Worm (Caenorhabditis elegans) whole organism, late embryonic: ENCODE data around the gene dnc-3.

Experiments used
- C08G9.2 ChIP-seq: sonication (generic microtip); optimal IDR thresholded peaks from 2 replicates; lab custom pipeline; 2016; ENCODE audit warnings: mild to moderate bottlenecking, missing genetic modification characterization, moderate library complexity, missing compliant biosample characterization
- C38D4.7 ChIP-seq: fragments of 200-800 bp; sonication (Bioruptor generic); optimal IDR thresholded peaks from 2 replicates; lab custom pipeline; 2018; ENCODE audit warnings: mild to moderate bottlenecking, missing genetic modification characterization, moderate library complexity, missing compliant biosample characterization
- K02D7.2 ChIP-seq: sonication (generic microtip); optimal IDR thresholded peaks from 2 replicates; lab custom pipeline; 2017; ENCODE audit warnings: mild to moderate bottlenecking, missing genetic modification characterization, missing compliant biosample characterization
- Y22D7AL.16 ChIP-seq: sonication (generic microtip); optimal IDR thresholded peaks from 2 replicates; lab custom pipeline; 2016; ENCODE audit warnings: missing genetic modification characterization, missing compliant biosample characterization
- ahr-1 ChIP-seq: sonication (generic microtip); optimal IDR thresholded peaks from 2 replicates; lab custom pipeline; 2016; ENCODE audit warnings: missing genetic modification characterization, missing compliant biosample characterization
- ama-1 ChIP-seq: fragments of 150-350 bp; optimal IDR thresholded peaks from 2 replicates; lab custom pipeline; 2014
- ceh-14 ChIP-seq: sonication (generic microtip); optimal IDR thresholded peaks from 2 replicates; lab custom pipeline; 2016; ENCODE audit warnings: missing genotype, missing genetic modification characterization, missing compliant biosample characterization
- ceh-18 ChIP-seq: sonication (generic microtip); optimal IDR thresholded peaks from 2 replicates; lab custom pipeline; 2016; ENCODE audit warnings: missing genetic modification characterization, missing compliant biosample characterization
- ceh-19 ChIP-seq: fragments of 200-800 bp; sonication (Bioruptor generic); optimal IDR thresholded peaks from 2 replicates; lab custom pipeline; 2018; ENCODE audit warnings: mild to moderate bottlenecking, missing genetic modification characterization, missing compliant biosample characterization
- ceh-24 ChIP-seq: sonication (generic microtip); optimal IDR thresholded peaks from 2 replicates; lab custom pipeline; 2016; ENCODE audit warnings: mild to moderate bottlenecking, missing genetic modification characterization, missing compliant biosample characterization
- ceh-30 ChIP-seq: fragments of 150-350 bp; optimal IDR thresholded peaks from 2 replicates; lab custom pipeline; 2014; ENCODE audit warnings: missing biosample characterization, missing genetic modification characterization
- ceh-34 ChIP-seq: sonication (generic microtip); optimal IDR thresholded peaks from 2 replicates; lab custom pipeline; 2016; ENCODE audit warnings: mild to moderate bottlenecking, missing genetic modification characterization, missing compliant biosample characterization
- ceh-45 ChIP-seq: fragments of 200-800 bp; sonication (Bioruptor generic); IDR thresholded peaks from 2 replicates; pipeline ENCODE4 v1.3.6; 2022; ENCODE audit warnings: missing genetic modification reagents, missing genetic modification characterization, missing compliant biosample characterization
- ceh-6 ChIP-seq: fragments of 200-800 bp; sonication (Bioruptor generic); optimal IDR thresholded peaks from 2 replicates; lab custom pipeline; 2018; ENCODE audit warnings: mild to moderate bottlenecking, missing genetic modification characterization, missing compliant biosample characterization
- ceh-9 ChIP-seq: sonication (generic microtip); optimal IDR thresholded peaks from 2 replicates; lab custom pipeline; 2016; ENCODE audit warnings: mild to moderate bottlenecking, missing genetic modification characterization, inconsistent platforms, missing compliant biosample characterization
- che-1 ChIP-seq: sonication (generic microtip); optimal IDR thresholded peaks from 2 replicates; lab custom pipeline; 2016; ENCODE audit warnings: mild to moderate bottlenecking, missing genetic modification characterization, missing compliant biosample characterization
- dmd-4 ChIP-seq: sonication (generic microtip); optimal IDR thresholded peaks from 2 replicates; lab custom pipeline; 2016; ENCODE audit warnings: borderline replicate concordance, missing genetic modification characterization, missing compliant biosample characterization
- dve-1 ChIP-seq: sonication (generic microtip); optimal IDR thresholded peaks from 2 replicates; lab custom pipeline; 2017; ENCODE audit warnings: antibody characterized with exemption, mild to moderate bottlenecking, missing genetic modification characterization, missing compliant biosample characterization
- ets-4 ChIP-seq: sonication (generic microtip); optimal IDR thresholded peaks from 2 replicates; lab custom pipeline; 2016; ENCODE audit warnings: missing genetic modification characterization, missing compliant biosample characterization
- eyg-1 ChIP-seq: sonication (generic microtip); optimal IDR thresholded peaks from 2 replicates; lab custom pipeline; 2016; ENCODE audit warnings: missing genotype, missing genetic modification characterization, missing compliant biosample characterization
- fax-1 ChIP-seq: sonication (generic microtip); optimal IDR thresholded peaks from 2 replicates; lab custom pipeline; 2016; ENCODE audit warnings: missing genotype, missing genetic modification characterization, missing compliant biosample characterization
- fkh-10 ChIP-seq: fragments of 150-350 bp; optimal IDR thresholded peaks from 2 replicates; lab custom pipeline; 2014; ENCODE audit warnings: missing biosample characterization, missing genetic modification reagents, missing genetic modification characterization
- hlh-13 ChIP-seq: fragments of 200-800 bp; sonication (Bioruptor generic); optimal IDR thresholded peaks from 2 replicates; lab custom pipeline; 2018; ENCODE audit warnings: mild to moderate bottlenecking, missing genetic modification characterization, missing compliant biosample characterization
- hlh-6 ChIP-seq: sonication (generic microtip); optimal IDR thresholded peaks from 2 replicates; lab custom pipeline; 2016; ENCODE audit warnings: missing genotype, missing genetic modification characterization, missing compliant biosample characterization
- hlh-8 ChIP-seq: sonication (generic microtip); optimal IDR thresholded peaks from 2 replicates; lab custom pipeline; 2016; ENCODE audit warnings: missing genotype, missing genetic modification characterization, missing compliant biosample characterization
- lim-6 ChIP-seq: sonication (generic microtip); optimal IDR thresholded peaks from 2 replicates; lab custom pipeline; 2016; ENCODE audit warnings: missing genetic modification characterization, missing compliant biosample characterization
- lin-11 ChIP-seq: fragments of 200-800 bp; sonication (Bioruptor generic); optimal IDR thresholded peaks from 2 replicates; lab custom pipeline; 2018; ENCODE audit warnings: mild to moderate bottlenecking, missing genetic modification characterization, missing compliant biosample characterization
- madf-2 ChIP-seq: sonication (generic microtip); optimal IDR thresholded peaks from 2 replicates; lab custom pipeline; 2017; ENCODE audit warnings: missing genetic modification characterization, missing compliant biosample characterization
- nfya-1 ChIP-seq: sonication (generic microtip); optimal IDR thresholded peaks from 2 replicates; lab custom pipeline; 2017; ENCODE audit warnings: missing genetic modification characterization, mild to moderate bottlenecking, missing compliant biosample characterization, antibody characterized with exemption, moderate library complexity
- nhr-11 ChIP-seq: fragments of 150-350 bp; optimal IDR thresholded peaks from 2 replicates; lab custom pipeline; 2014; ENCODE audit warnings: missing biosample characterization, missing genetic modification characterization
- nhr-232 ChIP-seq: sonication (generic microtip); optimal IDR thresholded peaks from 2 replicates; lab custom pipeline; 2016; ENCODE audit warnings: missing genetic modification characterization, missing compliant biosample characterization
- npax-4 ChIP-seq: sonication (generic microtip); optimal IDR thresholded peaks from 2 replicates; lab custom pipeline; 2016; ENCODE audit warnings: missing genetic modification characterization, missing compliant biosample characterization
- odd-2 ChIP-seq: sonication (generic microtip); optimal IDR thresholded peaks from 2 replicates; lab custom pipeline; 2017; ENCODE audit warnings: antibody characterized with exemption, mild to moderate bottlenecking, missing genetic modification characterization, missing compliant biosample characterization
- pag-3 ChIP-seq: sonication (generic microtip); optimal IDR thresholded peaks from 2 replicates; lab custom pipeline; 2016; ENCODE audit warnings: missing compliant biosample characterization, missing genetic modification characterization, borderline replicate concordance
- pax-1 ChIP-seq: fragments of 150-350 bp; optimal IDR thresholded peaks from 2 replicates; lab custom pipeline; 2014; ENCODE audit warnings: missing biosample characterization, missing genetic modification characterization
- pha-2 ChIP-seq: sonication (generic microtip); optimal IDR thresholded peaks from 2 replicates; lab custom pipeline; 2017; ENCODE audit warnings: mild to moderate bottlenecking, missing genetic modification characterization, missing compliant biosample characterization
- pha-4 ChIP-seq: fragments of 150-350 bp; optimal IDR thresholded peaks from 2 replicates; lab custom pipeline; 2018; ENCODE audit warnings: missing biosample characterization, missing genetic modification reagents, missing genetic modification characterization
- pqm-1 ChIP-seq: sonication (generic microtip); optimal IDR thresholded peaks from 2 replicates; lab custom pipeline; 2016; ENCODE audit warnings: missing genetic modification characterization, missing compliant biosample characterization
- pros-1 ChIP-seq: fragments of 150-350 bp; optimal IDR thresholded peaks from 2 replicates; lab custom pipeline; 2014; ENCODE audit warnings: missing biosample characterization, missing genetic modification reagents, missing genetic modification characterization
- ref-2 ChIP-seq: sonication (generic microtip); optimal IDR thresholded peaks from 2 replicates; lab custom pipeline; 2016; ENCODE audit warnings: missing genetic modification characterization, missing compliant biosample characterization
- rnt-1 ChIP-seq: sonication (generic microtip); optimal IDR thresholded peaks from 2 replicates; lab custom pipeline; 2016; ENCODE audit warnings: missing genetic modification characterization, missing compliant biosample characterization
- sdc-2 ChIP-seq: sonication (generic microtip); optimal IDR thresholded peaks from 2 replicates; lab custom pipeline; 2016; ENCODE audit warnings: missing genotype, missing genetic modification characterization, missing compliant biosample characterization
- sox-2 ChIP-seq: fragments of 200-800 bp; sonication (Bioruptor generic); IDR thresholded peaks from 2 replicates; pipeline ENCODE4 v1.3.6; 2022; ENCODE audit warnings: missing genetic modification reagents, missing genetic modification characterization, missing compliant biosample characterization
- sox-4 ChIP-seq: sonication (generic microtip); optimal IDR thresholded peaks from 2 replicates; lab custom pipeline; 2017; ENCODE audit warnings: mild to moderate bottlenecking, missing genetic modification characterization, inconsistent platforms, missing compliant biosample characterization
- syd-9 ChIP-seq: sonication (generic microtip); optimal IDR thresholded peaks from 2 replicates; lab custom pipeline; 2016; ENCODE audit warnings: mild to moderate bottlenecking, missing genetic modification characterization, moderate library complexity, missing compliant biosample characterization
- tbx-2 ChIP-seq: sonication (generic microtip); optimal IDR thresholded peaks from 2 replicates; lab custom pipeline; 2016; ENCODE audit warnings: missing genetic modification characterization, missing compliant biosample characterization
- ttx-3 ChIP-seq: sonication (generic microtip); optimal IDR thresholded peaks from 2 replicates; lab custom pipeline; 2016; ENCODE audit warnings: missing genetic modification reagents, missing genetic modification characterization, missing compliant biosample characterization
- unc-42 ChIP-seq: sonication (generic microtip); optimal IDR thresholded peaks from 2 replicates; lab custom pipeline; 2016; ENCODE audit warnings: missing genotype, missing genetic modification characterization, missing compliant biosample characterization
- unc-55 ChIP-seq: sonication (generic microtip); optimal IDR thresholded peaks from 2 replicates; lab custom pipeline; 2017; ENCODE audit warnings: missing biosample characterization, missing genetic modification reagents, missing genetic modification characterization
- unc-86 ChIP-seq: sonication (generic microtip); optimal IDR thresholded peaks from 2 replicates; lab custom pipeline; 2016; ENCODE audit warnings: missing genetic modification characterization, missing compliant biosample characterization
- zip-5 ChIP-seq: sonication (generic microtip); optimal IDR thresholded peaks from 2 replicates; lab custom pipeline; 2016; ENCODE audit warnings: missing genetic modification characterization, missing compliant biosample characterization
- ztf-16 ChIP-seq: sonication (generic microtip); optimal IDR thresholded peaks from 2 replicates; lab custom pipeline; 2017; ENCODE audit warnings: missing genetic modification characterization, missing compliant biosample characterization

Gene dnc-3

DNA sequence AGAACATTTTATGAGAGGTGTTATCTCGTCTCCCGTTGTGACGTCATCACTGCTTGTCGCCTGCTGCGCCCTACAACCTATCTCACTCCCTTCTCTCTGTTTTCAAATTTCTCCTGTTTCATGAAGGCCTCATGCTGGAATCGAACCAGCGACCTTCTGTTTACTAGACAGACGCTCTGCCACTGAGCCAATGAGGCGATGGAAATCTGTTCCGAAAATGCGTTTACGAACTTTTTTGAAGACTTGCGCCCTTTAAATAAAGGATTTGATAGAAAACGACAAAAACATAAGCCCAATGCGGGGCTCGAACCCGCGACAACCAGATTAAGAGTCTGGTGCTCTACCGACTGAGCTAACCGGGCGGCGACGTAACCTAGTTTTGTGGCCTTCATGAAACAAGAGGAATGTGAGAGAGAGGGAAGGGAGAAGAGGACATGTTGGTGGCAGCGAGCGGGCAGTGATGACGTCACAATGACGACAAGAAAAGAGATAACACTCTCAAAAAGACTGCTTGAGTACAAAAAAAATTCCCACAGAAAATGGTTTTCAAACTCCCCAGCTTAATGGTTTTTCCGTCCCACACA, 34.5 kb upstream of the dnc-3 start, which contains the start of gene clec-126 (continued):
- peak; percentile 9 for TF ChIP-seq hlh-8 (tag; lab: Kevin White, UChicago)
- TF ChIP-seq ceh-30 (tag; lab: Kevin White, UChicago): no peak
- peak; percentile 60 for TF ChIP-seq ttx-3
- TF ChIP-seq pros-1 (tag; lab: Kevin White, UChicago): no peak
- TF ChIP-seq hlh-6: peak; percentile 85
- TF ChIP-seq fkh-10 (GFP tag; lab: Kevin White, UChicago): no peak
- peak; percentile 64 for TF ChIP-seq nfya-1
- peak; percentile 65 for TF ChIP-seq sox-4
- peak; percentile 77 for TF ChIP-seq ceh-6
- TF ChIP-seq Y22D7AL.16: peak; percentile 46
- peak; percentile 44 for TF ChIP-seq fax-1 (tag; lab: Kevin White, UChicago)
- TF ChIP-seq pha-4: no peak
- TF ChIP-seq lim-6 (tag; lab: Kevin White, UChicago): peak; percentile 43
- TF ChIP-seq lin-11: peak; percentile 64
- TF ChIP-seq dmd-4 (tag; lab: Kevin White, UChicago): peak; percentile 62
- TF ChIP-seq rnt-1: peak; percentile 34
- no peak for TF ChIP-seq pax-1 (tag; lab: Kevin White, UChicago)
- TF ChIP-seq pqm-1: peak; percentile 80
- peak; percentile 69 for TF ChIP-seq unc-86 (tag; lab: Kevin White, UChicago)
- peak; percentile 58 for TF ChIP-seq odd-2
- TF ChIP-seq hlh-13: peak; percentile 54
- peak; percentile 53 for TF ChIP-seq syd-9 (tag; lab: Kevin White, UChicago)
- peak; percentile 27 for TF ChIP-seq ceh-9
- TF ChIP-seq ztf-16 (tag; lab: Kevin White, UChicago): peak; percentile 45
- TF ChIP-seq unc-55: no peak
- peak; percentile 88 for TF ChIP-seq dve-1 (tag; lab: Kevin White, UChicago)
- peak; percentile 76 for TF ChIP-seq tbx-2 (tag; lab: Kevin White, UChicago)
- TF ChIP-seq zip-5: peak; percentile 65
- TF ChIP-seq C08G9.2 (tag; lab: Kevin White, UChicago): peak; percentile 67
- peak; percentile 57 for TF ChIP-seq sdc-2
- TF ChIP-seq ceh-14 (tag; lab: Kevin White, UChicago): peak; percentile 77
- peak; percentile 5 for TF ChIP-seq ets-4 (tag; lab: Kevin White, UChicago)
- TF ChIP-seq ama-1: no peak
- peak; percentile 71 for TF ChIP-seq ceh-18 (tag; lab: Kevin White, UChicago)
- TF ChIP-seq ceh-45 (GFP tag; lab: Robert Waterston, UW): 0 out of 2 replicates have a peak, but pooled peaks have one; percentile 7
- peak; percentile 85 for TF ChIP-seq unc-42 (tag; lab: Kevin White, UChicago)
- TF ChIP-seq C38D4.7 (GFP tag; lab: Kevin White, UChicago): peak; percentile 75
- TF ChIP-seq che-1 (tag; lab: Kevin White, UChicago): peak; percentile 75
- peak; percentile 72 for TF ChIP-seq nhr-232 (tag; lab: Kevin White, UChicago)
- no peak; the same call in 1 of the 2 replicates for TF ChIP-seq sox-2
- peak; percentile 68 for TF ChIP-seq ceh-19 (GFP tag; lab: Kevin White, UChicago)

DNA sequence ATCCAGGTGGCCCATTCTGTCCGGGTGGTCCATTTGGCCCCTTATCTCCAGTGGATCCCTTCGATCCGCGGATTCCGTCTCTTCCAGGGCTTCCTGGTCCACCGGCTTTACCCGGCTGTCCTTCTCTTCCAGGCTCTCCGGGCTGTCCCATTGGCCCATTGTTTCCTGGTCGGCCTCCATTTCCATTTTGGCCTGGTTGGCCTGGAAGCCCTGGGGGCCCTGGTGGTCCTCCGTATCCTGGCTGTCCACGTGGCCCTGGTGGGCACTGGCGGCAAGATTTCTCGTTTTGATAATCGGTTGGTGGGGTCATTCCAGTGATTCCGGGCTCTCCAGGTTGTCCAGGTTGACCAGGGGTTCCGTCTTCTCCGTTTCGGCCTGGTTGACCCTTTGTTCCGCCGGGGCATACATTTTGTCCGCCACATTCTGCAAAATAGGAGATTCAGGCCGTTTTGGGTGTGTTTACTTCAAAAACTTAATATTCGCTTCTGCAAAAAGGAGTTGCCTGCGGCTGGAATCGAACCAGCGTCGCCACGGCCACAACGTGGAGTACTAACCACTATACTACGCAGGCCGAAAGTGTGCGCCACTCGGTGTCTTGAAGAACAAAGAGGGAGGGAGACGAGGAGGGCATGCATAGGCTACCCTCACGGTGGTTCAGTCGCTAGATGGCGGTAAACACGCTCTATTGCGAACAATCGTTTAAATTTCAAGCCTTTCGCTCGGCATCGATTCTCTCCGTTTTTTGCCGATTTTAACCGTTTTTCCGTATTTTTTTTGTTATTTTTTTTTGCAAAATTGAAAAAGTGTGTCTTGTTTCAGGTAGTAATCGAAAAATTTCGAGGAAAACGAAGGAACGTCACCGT, 32.3 kb upstream of the dnc-3 start, which contains the start of gene W09G10.9:
W09G10.9 (plus strand) TSS at position 813 of the 863 bp plus-strand sequence.
- peak; percentile 77 for TF ChIP-seq pha-2 (tag; lab: Kevin White, UChicago)
- TF ChIP-seq madf-2 (tag; lab: Kevin White, UChicago): peak; percentile 76
- peak; percentile 46 for TF ChIP-seq ahr-1
- TF ChIP-seq ztf-16 (tag; lab: Kevin White, UChicago): peak; percentile 57
- TF ChIP-seq nhr-11 (tag; lab: Kevin White, UChicago): no peak
- TF ChIP-seq npax-4 (tag; lab: Kevin White, UChicago): peak; percentile 40
- peak; percentile 4 for TF ChIP-seq C08G9.2 (tag; lab: Kevin White, UChicago)
- TF ChIP-seq ref-2 (tag; lab: Kevin White, UChicago): peak; percentile 65
- peak; percentile 49 for TF ChIP-seq eyg-1
- peak; percentile 79 for TF ChIP-seq lin-11
- peak; percentile 77 for TF ChIP-seq ceh-19 (GFP tag; lab: Kevin White, UChicago)
- no peak for TF ChIP-seq ceh-24 (tag; lab: Kevin White, UChicago)
- no peak for TF ChIP-seq unc-55
- TF ChIP-seq K02D7.2 (tag; lab: Kevin White, UChicago): peak; percentile 56
- TF ChIP-seq Y22D7AL.16: peak; percentile 55
- TF ChIP-seq pag-3: no peak
- TF ChIP-seq ets-4 (tag; lab: Kevin White, UChicago): no peak
- TF ChIP-seq ceh-34 (tag; lab: Kevin White, UChicago): peak; percentile 62
